Worm (Caenorhabditis elegans) whole organism, young adult: ENCODE data around the gene T26H10.2.
A peak's percentile ranks its signal among the peaks of the same experiment; 100 is the strongest.

Experiments used
- B0336.3 ChIP-seq: fragments of 200-800 bp; sonication (Bioruptor generic); IDR thresholded peaks from 2 replicates; pipeline ENCODE4 v1.3.6; 2022; ENCODE audit warnings: missing genetic modification characterization, missing compliant biosample characterization
- C17E4.6 ChIP-seq: fragments of 200-800 bp; sonication (Bioruptor generic); IDR thresholded peaks from 2 replicates; pipeline ENCODE4 v1.3.6; 2022; ENCODE audit warnings: missing genetic modification reagents, missing genetic modification characterization, missing compliant biosample characterization
- D2030.7 ChIP-seq: fragments of 200-800 bp; sonication (Bioruptor generic); IDR thresholded peaks from 2 replicates; pipeline ENCODE4 v1.3.6; 2022; ENCODE audit warnings: missing genetic modification reagents, missing genetic modification characterization, missing compliant biosample characterization
- F33H1.4 ChIP-seq: fragments of 200-800 bp; sonication (Bioruptor generic); IDR thresholded peaks from 2 replicates; pipeline ENCODE4 v1.3.6; 2022; ENCODE audit warnings: missing genetic modification reagents, missing genetic modification characterization, missing compliant biosample characterization
- F57C9.4 ChIP-seq: sonication (generic microtip); optimal IDR thresholded peaks from 2 replicates; lab custom pipeline; 2017; ENCODE audit warnings: mild to moderate bottlenecking, missing genetic modification characterization, missing compliant biosample characterization
- Y53G8AR.9 ChIP-seq: fragments of 200-800 bp; sonication (Bioruptor generic); conservative IDR thresholded peaks from 2 replicates; pipeline ENCODE4 v1.3.6; 2022; ENCODE audit warnings: missing genetic modification reagents, missing genetic modification characterization, missing compliant biosample characterization
- Y79H2A.3 ChIP-seq: fragments of 200-800 bp; sonication (Bioruptor generic); conservative IDR thresholded peaks from 2 replicates; pipeline ENCODE4 v1.3.6; 2022; ENCODE audit warnings: missing genetic modification reagents, missing genetic modification characterization, missing compliant biosample characterization
- akir-1 ChIP-seq: fragments of 200-800 bp; sonication (Bioruptor generic); optimal IDR thresholded peaks from 2 replicates; lab custom pipeline; 2018; ENCODE audit warnings: mild to moderate bottlenecking, missing genetic modification characterization, moderate library complexity, missing compliant biosample characterization
- aptf-2 ChIP-seq: fragments of 200-800 bp; sonication (Bioruptor generic); conservative IDR thresholded peaks from 2 replicates; pipeline ENCODE4 v1.3.6; 2022; ENCODE audit warnings: missing genetic modification reagents, missing genetic modification characterization, missing compliant biosample characterization
- atf-7 ChIP-seq: sonication (generic microtip); optimal IDR thresholded peaks from 2 replicates; lab custom pipeline; 2017; ENCODE audit warnings: mild to moderate bottlenecking, missing genetic modification characterization, missing compliant biosample characterization
- ccch-3 ChIP-seq: fragments of 200-800 bp; sonication (Bioruptor generic); optimal IDR thresholded peaks from 2 replicates; lab custom pipeline; 2018; ENCODE audit warnings: mild to moderate bottlenecking, missing genetic modification characterization, missing compliant biosample characterization
- ceh-27 ChIP-seq: fragments of 200-800 bp; sonication (Bioruptor generic); optimal IDR thresholded peaks from 2 replicates; lab custom pipeline; 2018; ENCODE audit warnings: mild to moderate bottlenecking, missing genetic modification characterization, moderate library complexity, missing compliant biosample characterization
- ceh-79 ChIP-seq: sonication (generic microtip); optimal IDR thresholded peaks from 2 replicates; lab custom pipeline; 2017; ENCODE audit warnings: mild to moderate bottlenecking, missing genetic modification characterization, missing compliant biosample characterization
- chd-7 ChIP-seq: sonication (generic microtip); optimal IDR thresholded peaks from 2 replicates; lab custom pipeline; 2016; ENCODE audit warnings: mild to moderate bottlenecking, missing genetic modification characterization, moderate library complexity, missing compliant biosample characterization
- dpl-1 ChIP-seq: fragments of 150-350 bp; optimal IDR thresholded peaks from 2 replicates; lab custom pipeline; 2014; ENCODE audit warnings: missing biosample characterization, missing genetic modification reagents, missing genetic modification characterization
- efl-1 ChIP-seq: fragments of 150-350 bp; optimal IDR thresholded peaks from 2 replicates; lab custom pipeline; 2014; ENCODE audit warnings: missing biosample characterization, missing genetic modification reagents, missing genetic modification characterization
- egl-18 ChIP-seq: fragments of 200-800 bp; sonication (Bioruptor generic); IDR thresholded peaks from 2 replicates; pipeline ENCODE4 v1.3.6; 2022; ENCODE audit warnings: missing genetic modification reagents, missing genetic modification characterization, missing compliant biosample characterization
- egl-44 ChIP-seq: fragments of 200-800 bp; sonication (Bioruptor generic); IDR thresholded peaks from 2 replicates; pipeline ENCODE4 v1.3.6; 2022; ENCODE audit warnings: missing genetic modification reagents, missing genetic modification characterization, missing compliant biosample characterization
- egrh-3 ChIP-seq: fragments of 200-800 bp; sonication (Bioruptor generic); IDR thresholded peaks from 2 replicates; pipeline ENCODE4 v1.3.6; 2022; ENCODE audit warnings: missing genetic modification reagents, missing genetic modification characterization, missing compliant biosample characterization
- ets-4 ChIP-seq: fragments of 200-800 bp; sonication (Bioruptor generic); optimal IDR thresholded peaks from 2 replicates; lab custom pipeline; 2018; ENCODE audit warnings: mild to moderate bottlenecking, missing genetic modification characterization, missing compliant biosample characterization
- let-607 ChIP-seq, 2 experiments: fragments of 200-800 bp in 1 of 2; sonication (Bioruptor generic) in 1 of 2; sonication (generic microtip) in 1 of 2; optimal IDR thresholded peaks; 2 replicates each; lab custom pipeline; 2016 to 2018; ENCODE audit warnings: mild to moderate bottlenecking in 2 of 2, missing compliant biosample characterization in 2 of 2, missing genetic modification characterization in 2 of 2, moderate library complexity in 2 of 2, missing genotype in 1 of 2
- lin-35 ChIP-seq, 3 experiments: fragments of 150-350 bp in 2 of 3; sonication (generic microtip) in 1 of 3; optimal IDR thresholded peaks; 2 replicates each; lab custom pipeline; 2014 to 2018; ENCODE audit warnings: missing biosample characterization in 3 of 3, missing genetic modification characterization in 3 of 3, missing genetic modification reagents in 3 of 3
- lir-1 ChIP-seq: fragments of 200-800 bp; sonication (Bioruptor generic); conservative IDR thresholded peaks from 2 replicates; pipeline ENCODE4 v1.3.6; 2022; ENCODE audit warnings: missing genetic modification reagents, missing genetic modification characterization, missing compliant biosample characterization
- lsl-1 ChIP-seq: fragments of 200-800 bp; sonication (Bioruptor generic); optimal IDR thresholded peaks from 2 replicates; lab custom pipeline; 2018; ENCODE audit warnings: mild to moderate bottlenecking, missing genetic modification characterization, moderate library complexity, missing compliant biosample characterization
- madf-10 ChIP-seq: sonication (generic microtip); optimal IDR thresholded peaks from 2 replicates; lab custom pipeline; 2016; ENCODE audit warnings: mild to moderate bottlenecking, missing genetic modification characterization, missing compliant biosample characterization
- madf-6 ChIP-seq: fragments of 200-800 bp; sonication (Bioruptor generic); IDR thresholded peaks from 2 replicates; pipeline ENCODE4 v1.3.6; 2022; ENCODE audit warnings: missing genetic modification reagents, missing genetic modification characterization, missing compliant biosample characterization
- madf-8 ChIP-seq: fragments of 200-800 bp; sonication (Bioruptor generic); conservative IDR thresholded peaks from 2 replicates; pipeline ENCODE4 v1.3.6; 2022; ENCODE audit warnings: missing genetic modification reagents, missing genetic modification characterization, missing compliant biosample characterization
- mxl-1 ChIP-seq: sonication (generic microtip); optimal IDR thresholded peaks from 2 replicates; lab custom pipeline; 2016; ENCODE audit warnings: missing genetic modification characterization, missing compliant biosample characterization
- nfya-2 ChIP-seq: fragments of 200-800 bp; sonication (Bioruptor generic); IDR thresholded peaks from 2 replicates; pipeline ENCODE4 v1.3.6; 2022; ENCODE audit warnings: missing genetic modification reagents, missing genetic modification characterization, missing compliant biosample characterization
- nhr-27 ChIP-seq: fragments of 200-800 bp; sonication (Bioruptor generic); optimal IDR thresholded peaks from 2 replicates; lab custom pipeline; 2018; ENCODE audit warnings: mild to moderate bottlenecking, missing genetic modification characterization, moderate library complexity, missing compliant biosample characterization
- nhr-80 ChIP-seq: sonication (generic microtip); optimal IDR thresholded peaks from 2 replicates; lab custom pipeline; 2016; ENCODE audit warnings: missing genetic modification characterization, missing compliant biosample characterization
- pha-4 ChIP-seq: fragments of 150-350 bp; sonication (generic microtip); optimal IDR thresholded peaks from 2 replicates; lab custom pipeline; 2014; ENCODE audit warnings: missing biosample characterization, missing genetic modification reagents, missing genetic modification characterization
- rec-8 ChIP-seq, 2 experiments: sonication (generic microtip); optimal IDR thresholded peaks; 2 replicates each; lab custom pipeline; 2016; ENCODE audit warnings: mild to moderate bottlenecking in 2 of 2, missing genetic modification characterization in 2 of 2, missing genetic modification reagents in 2 of 2, missing genotype in 2 of 2, missing biosample characterization in 1 of 2, missing compliant biosample characterization in 1 of 2, moderate library complexity in 1 of 2
- snpc-1.3 ChIP-seq: sonication (generic microtip); optimal IDR thresholded peaks from 2 replicates; lab custom pipeline; 2017; ENCODE audit warnings: missing genetic modification characterization, mild to moderate bottlenecking, missing compliant biosample characterization, antibody characterized with exemption, moderate library complexity, missing genotype, missing genetic modification reagents; ENCODE audit not compliant: insufficient read depth
- snpc-4 ChIP-seq, 5 experiments: fragments of 150-350 bp in 1 of 5; sonication (generic microtip) in 4 of 5; optimal IDR thresholded peaks; 2 replicates each; lab custom pipeline; 2014 to 2018; ENCODE audit warnings: missing genetic modification characterization in 5 of 5, missing biosample characterization in 3 of 5, antibody characterized with exemption in 2 of 5, mild to moderate bottlenecking in 2 of 5, missing compliant biosample characterization in 2 of 5, missing genotype in 2 of 5, moderate library complexity in 2 of 5, missing genetic modification reagents in 1 of 5
- tlf-1 ChIP-seq: fragments of 200-800 bp; sonication (Bioruptor generic); optimal IDR thresholded peaks from 2 replicates; lab custom pipeline; 2018; ENCODE audit warnings: mild to moderate bottlenecking, missing genetic modification characterization, missing compliant biosample characterization
- unc-130 ChIP-seq: sonication (generic microtip); optimal IDR thresholded peaks from 2 replicates; lab custom pipeline; 2016; ENCODE audit warnings: missing genetic modification reagents, missing genetic modification characterization, missing compliant biosample characterization
- zfh-2 ChIP-seq: fragments of 200-800 bp; sonication (Bioruptor generic); conservative IDR thresholded peaks from 2 replicates; pipeline ENCODE4 v1.3.6; 2022; ENCODE audit warnings: missing genetic modification reagents, missing genetic modification characterization, missing compliant biosample characterization
- zim-3 ChIP-seq: sonication (generic microtip); optimal IDR thresholded peaks from 2 replicates; lab custom pipeline; 2017; ENCODE audit warnings: mild to moderate bottlenecking, missing genetic modification characterization, moderate library complexity, missing compliant biosample characterization
- ztf-25 ChIP-seq: fragments of 200-800 bp; sonication (Bioruptor generic); IDR thresholded peaks from 2 replicates; pipeline ENCODE4 v1.3.6; 2022; ENCODE audit warnings: missing genetic modification reagents, missing genetic modification characterization, missing compliant biosample characterization
- ztf-28 ChIP-seq: fragments of 200-800 bp; sonication (Bioruptor generic); IDR thresholded peaks from 2 replicates; pipeline ENCODE4 v1.3.6; 2022; ENCODE audit warnings: missing genetic modification reagents, missing genetic modification characterization, missing compliant biosample characterization
- ztf-6 ChIP-seq: fragments of 200-800 bp; sonication (Bioruptor generic); IDR thresholded peaks from 2 replicates; pipeline ENCODE4 v1.3.6; 2022; ENCODE audit warnings: missing genetic modification reagents, missing genetic modification characterization, missing compliant biosample characterization

The T26H10.2 gene

DNA sequence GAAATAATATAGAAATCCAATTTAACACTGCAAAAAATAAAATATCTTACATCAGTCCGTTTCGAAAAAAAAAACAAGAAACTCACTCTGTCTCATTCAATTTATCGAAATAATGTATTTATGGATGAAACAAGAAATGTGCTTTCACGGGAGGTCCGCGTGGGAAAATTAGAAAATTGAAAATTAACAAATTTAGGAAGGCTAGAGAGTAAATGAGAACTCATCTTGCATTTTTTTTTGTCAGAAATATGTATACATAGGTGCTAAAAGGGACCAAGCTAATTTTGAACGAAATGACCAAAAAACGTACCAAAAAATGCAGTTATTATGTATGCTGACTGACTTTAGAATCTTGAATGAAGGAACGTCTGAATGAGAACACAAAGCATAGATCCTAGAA lies at the start of gene T26H10.2:
Gene T26H10.2 (minus strand): TSS at position 101 of the 400 bp plus-strand sequence.
- TF ChIP-seq akir-1 (GFP tag; lab: Kevin White, UChicago) (no peak), efl-1 (GFP tag; lab: Kevin White, UChicago) (no peak), madf-10 (tag; lab: Kevin White, UChicago) (no peak), F33H1.4 (GFP tag; lab: Robert Waterston, UW) (no peak), ceh-27 (GFP tag; lab: Kevin White, UChicago) (no peak), lsl-1 (GFP tag; lab: Kevin White, UChicago) (no peak), madf-8 (GFP tag; lab: Robert Waterston, UW) (no peak)

DNA sequence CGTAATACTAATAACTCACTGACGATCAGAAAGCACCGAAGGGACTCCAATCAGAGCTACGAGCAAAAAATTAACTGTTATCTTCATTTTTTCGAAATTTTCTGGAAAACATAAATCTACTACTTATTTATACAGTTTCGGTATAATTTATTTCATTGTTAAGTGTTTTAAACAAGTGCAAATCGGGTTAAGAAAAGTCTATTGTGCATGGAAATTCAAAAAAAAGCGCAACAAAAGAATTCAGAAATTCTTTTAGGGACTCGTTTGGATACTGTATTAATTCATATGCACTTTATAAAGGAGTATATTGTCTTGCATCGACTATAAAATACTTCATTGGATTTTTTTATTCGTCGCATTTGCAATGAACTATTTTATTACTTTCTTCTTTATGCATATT lies 47.7 kb upstream of the T26H10.2 start, which contains the start of the genes nas-20 and nas-21:
Gene nas-20 (minus strand): TSS at position 101 of the 400 bp plus-strand sequence.
Gene nas-21 (plus strand): TSS at position 356 of the 400 bp plus-strand sequence.
- no peak for TF ChIP-seq chd-7
- TF ChIP-seq egl-44 (GFP tag; lab: Robert Waterston, UW), result no peak
- TF ChIP-seq ceh-79 (tag; lab: Kevin White, UChicago), result no peak
- no peak for TF ChIP-seq nfya-2 (GFP tag; lab: Robert Waterston, UW)
- no peak for TF ChIP-seq pha-4
- no peak for TF ChIP-seq ceh-27 (GFP tag; lab: Kevin White, UChicago)
- no peak for TF ChIP-seq snpc-1.3 (tag; lab: Kevin White, UChicago)
- no peak for TF ChIP-seq zfh-2
- TF ChIP-seq ztf-28 (GFP tag; lab: Robert Waterston, UW), result no peak
- no peak for TF ChIP-seq rec-8 (tag; optimal IDR thresholded peaks at IDR 0.05; lab: Kevin White, UChicago)
- no peak for TF ChIP-seq egrh-3 (GFP tag; lab: Robert Waterston, UW)
- no peak for TF ChIP-seq Y79H2A.3 (GFP tag; lab: Robert Waterston, UW)
- TF ChIP-seq ccch-3, result no peak
- no peak for TF ChIP-seq Y53G8AR.9 (GFP tag; lab: Robert Waterston, UW)
- TF ChIP-seq ztf-25 (GFP tag; lab: Robert Waterston, UW), result no peak
- TF ChIP-seq egl-18 (GFP tag; lab: Robert Waterston, UW), result no peak
- TF ChIP-seq dpl-1 (GFP tag; lab: Kevin White, UChicago), result no peak

DNA sequence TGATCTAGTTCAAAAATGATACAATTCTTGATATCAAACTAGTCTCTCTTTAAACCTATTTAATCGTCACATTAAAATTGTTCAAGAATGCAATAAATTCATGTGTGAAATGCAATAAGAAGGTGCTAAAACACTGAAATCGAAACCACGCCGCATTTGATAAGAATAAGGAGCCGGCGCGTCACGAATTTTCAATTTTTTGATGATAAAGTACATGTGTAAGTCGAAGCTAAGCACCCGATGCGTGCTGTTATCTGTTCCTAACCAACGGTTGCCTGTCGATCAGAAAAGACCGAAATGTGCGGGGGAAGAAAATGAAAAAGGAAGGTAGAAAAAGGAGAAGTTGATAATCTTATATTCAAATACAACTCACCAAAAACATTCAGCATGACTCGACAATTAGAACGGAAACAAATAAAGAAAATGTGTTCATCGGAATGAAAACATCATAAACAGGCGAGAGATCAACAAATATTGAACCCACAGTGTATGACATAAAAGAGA lies 45.8 kb upstream of the T26H10.2 start, which contains the start of gene aat-6:
Gene aat-6 (minus strand): TSS at position 454 of the 504 bp plus-strand sequence.
- TF ChIP-seq nhr-80 (tag; lab: Kevin White, UChicago) (peak; percentile 92), zfh-2 (no peak), F33H1.4 (GFP tag; lab: Robert Waterston, UW) (no peak), unc-130 (GFP tag; lab: Kevin White, UChicago) (no peak), lir-1 (GFP tag; lab: Robert Waterston, UW) (no peak), atf-7 (tag; lab: Kevin White, UChicago) (no peak), mxl-1 (tag; lab: Kevin White, UChicago) (no peak), ets-4 (peak; percentile 38), F57C9.4 (tag; lab: Kevin White, UChicago) (no peak), C17E4.6 (GFP tag; lab: Robert Waterston, UW) (no peak), let-607 (tag; optimal IDR thresholded peaks at IDR 0.05; lab: Kevin White, UChicago) (peak in 1 of 2 experiments; percentile 23)
- TF ChIP-seq, all 124 proteins: peak for 3

DNA sequence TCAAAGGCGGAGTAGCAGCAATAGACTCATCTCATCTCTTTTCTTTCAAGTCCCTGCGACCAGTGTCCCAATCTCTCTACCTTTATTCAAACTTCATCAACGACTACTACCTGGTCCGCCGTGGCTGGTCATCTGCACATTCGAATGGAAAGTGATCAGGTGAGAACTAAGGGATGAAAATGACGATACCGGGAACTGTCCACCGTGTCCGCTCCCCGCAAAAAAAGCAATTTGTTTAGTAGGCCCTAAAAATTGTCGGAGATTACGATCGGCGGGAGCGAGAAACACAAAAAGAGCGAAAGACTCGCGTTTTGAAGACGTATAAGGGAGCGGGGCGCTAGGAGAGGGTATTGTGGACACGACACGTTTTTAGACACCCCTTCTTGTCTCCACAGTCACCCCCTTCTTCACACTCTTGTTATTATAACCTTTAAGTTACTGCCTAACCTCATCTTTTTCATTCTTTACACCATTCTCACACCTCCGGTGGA lies 38.5 kb upstream of the T26H10.2 start, which contains the start of gene zipt-16:
Gene zipt-16 (plus strand): TSS at position 51 of the 491 bp plus-strand sequence.
- TF ChIP-seq lin-35 (GFP tag; optimal IDR thresholded peaks at IDR 0.05; lab: Kevin White, UChicago) (no peak), nhr-80 (tag; lab: Kevin White, UChicago) (no peak), snpc-4 (GFP tag; optimal IDR thresholded peaks at IDR 0.05; lab: Kevin White, UChicago) (no peak), snpc-4 (tag; optimal IDR thresholded peaks at IDR 0.05; lab: Kevin White, UChicago) (no peak), madf-6 (GFP tag; lab: Robert Waterston, UW) (no peak), aptf-2 (GFP tag; lab: Robert Waterston, UW) (no peak), zim-3 (tag; lab: Kevin White, UChicago) (no peak), mxl-1 (tag; lab: Kevin White, UChicago) (no peak), nhr-27 (no peak), D2030.7 (GFP tag; lab: Robert Waterston, UW) (no peak), ztf-6 (GFP tag; lab: Robert Waterston, UW) (no peak), tlf-1 (GFP tag; lab: Kevin White, UChicago) (no peak), B0336.3 (GFP tag; lab: Robert Waterston, UW) (no peak), snpc-1.3 (tag; lab: Kevin White, UChicago) (no peak)
